Worm (Caenorhabditis elegans) whole organism, L2 larva: ENCODE data around the gene scc-1.
"Not testable (repeated sequence)": the region's sequence is repeated elsewhere in the genome, so short reads cannot be mapped to it uniquely, and the experiment has no call there.

ENCODE experiments used
- C34F6.9 ChIP-seq: fragments of 150-350 bp; optimal IDR thresholded peaks from 2 replicates; lab custom pipeline; 2014; ENCODE audit warnings: missing biosample characterization, missing genetic modification characterization
- F13H6.1 ChIP-seq: sonication (generic microtip); optimal IDR thresholded peaks from 2 replicates; lab custom pipeline; 2016; ENCODE audit warnings: missing genetic modification characterization, missing compliant biosample characterization
- aly-2 ChIP-seq: fragments of 150-350 bp; optimal IDR thresholded peaks from 2 replicates; lab custom pipeline; 2014; ENCODE audit warnings: missing biosample characterization, missing genetic modification characterization
- ama-1 ChIP-seq: fragments of 150-350 bp; optimal IDR thresholded peaks from 2 replicates; lab custom pipeline; 2018; ENCODE audit warnings: inconsistent platforms
- ceh-16 ChIP-seq: fragments of 150-350 bp; optimal IDR thresholded peaks from 2 replicates; lab custom pipeline; 2014; ENCODE audit warnings: missing biosample characterization, missing genetic modification characterization
- crh-2 ChIP-seq: sonication (generic microtip); optimal IDR thresholded peaks from 2 replicates; lab custom pipeline; 2017; ENCODE audit warnings: missing biosample characterization, missing genetic modification characterization
- dmd-4 ChIP-seq: sonication (generic microtip); optimal IDR thresholded peaks from 2 replicates; lab custom pipeline; 2017; ENCODE audit warnings: missing biosample characterization, missing genetic modification characterization
- egl-27 ChIP-seq: sonication (generic microtip); optimal IDR thresholded peaks from 3 replicates; lab custom pipeline; 2017; ENCODE audit warnings: missing biosample characterization, missing genetic modification reagents, missing genetic modification characterization
- fos-1 ChIP-seq: fragments of 150-350 bp; optimal IDR thresholded peaks from 2 replicates; lab custom pipeline; 2014; ENCODE audit warnings: missing biosample characterization, missing genetic modification characterization
- gmeb-1 ChIP-seq: fragments of 150-350 bp; optimal IDR thresholded peaks from 2 replicates; lab custom pipeline; 2014; ENCODE audit warnings: missing biosample characterization, missing genetic modification characterization
- lin-11 ChIP-seq: fragments of 150-350 bp; sonication (generic microtip); optimal IDR thresholded peaks from 2 replicates; lab custom pipeline; 2014; ENCODE audit warnings: missing biosample characterization, missing genetic modification characterization, inconsistent platforms, mixed read lengths
- lin-13 ChIP-seq: fragments of 150-350 bp; optimal IDR thresholded peaks from 2 replicates; lab custom pipeline; 2014; ENCODE audit warnings: missing biosample characterization, missing genetic modification reagents, missing genetic modification characterization
- lin-39 ChIP-seq: fragments of 150-350 bp; optimal IDR thresholded peaks from 2 replicates; lab custom pipeline; 2014; ENCODE audit warnings: missing biosample characterization, missing genetic modification reagents, missing genetic modification characterization
- lsy-2 ChIP-seq, 2 experiments: fragments of 150-350 bp in 1 of 2; sonication (generic microtip) in 1 of 2; optimal IDR thresholded peaks; 2 replicates each; lab custom pipeline; 2014 to 2017; ENCODE audit warnings: missing biosample characterization in 2 of 2, missing genetic modification characterization in 2 of 2
- mab-5 ChIP-seq: fragments of 150-350 bp; optimal IDR thresholded peaks from 2 replicates; lab custom pipeline; 2014; ENCODE audit warnings: missing biosample characterization, missing genetic modification characterization
- mbf-1 ChIP-seq: sonication (generic microtip); optimal IDR thresholded peaks from 2 replicates; lab custom pipeline; 2017; ENCODE audit warnings: missing biosample characterization, missing genetic modification characterization
- mdl-1 ChIP-seq, 2 experiments: fragments of 150-350 bp in 1 of 2; sonication (generic microtip) in 1 of 2; optimal IDR thresholded peaks; 2 replicates each; lab custom pipeline; 2017; ENCODE audit warnings: missing biosample characterization in 2 of 2, missing genetic modification characterization in 2 of 2
- nhr-10 ChIP-seq: sonication (generic microtip); optimal IDR thresholded peaks from 2 replicates; lab custom pipeline; 2017; ENCODE audit warnings: missing biosample characterization, missing genetic modification characterization
- nhr-129 ChIP-seq: fragments of 150-350 bp; optimal IDR thresholded peaks from 2 replicates; lab custom pipeline; 2014; ENCODE audit warnings: missing biosample characterization, missing genetic modification characterization
- nhr-21 ChIP-seq: fragments of 150-350 bp; optimal IDR thresholded peaks from 2 replicates; lab custom pipeline; 2014; ENCODE audit warnings: missing biosample characterization, missing genetic modification characterization
- nhr-23 ChIP-seq: fragments of 150-350 bp; optimal IDR thresholded peaks from 2 replicates; lab custom pipeline; 2014; ENCODE audit warnings: missing biosample characterization, missing genetic modification reagents, missing genetic modification characterization
- nhr-25 ChIP-seq: fragments of 150-350 bp; sonication (generic microtip); optimal IDR thresholded peaks from 3 replicates; lab custom pipeline; 2014; ENCODE audit warnings: missing biosample characterization, missing genetic modification characterization
- nhr-6 ChIP-seq: fragments of 150-350 bp; optimal IDR thresholded peaks from 2 replicates; lab custom pipeline; 2014; ENCODE audit warnings: missing biosample characterization, missing genetic modification characterization
- nhr-77 ChIP-seq: fragments of 150-350 bp; optimal IDR thresholded peaks from 2 replicates; lab custom pipeline; 2014; ENCODE audit warnings: missing biosample characterization, missing genetic modification characterization
- peb-1 ChIP-seq: fragments of 150-350 bp; optimal IDR thresholded peaks from 2 replicates; lab custom pipeline; 2014; ENCODE audit warnings: missing biosample characterization, missing genetic modification characterization
- sem-4 ChIP-seq: fragments of 150-350 bp; optimal IDR thresholded peaks from 2 replicates; lab custom pipeline; 2014; ENCODE audit warnings: missing biosample characterization, missing genetic modification reagents, missing genetic modification characterization
- skn-1 ChIP-seq: sonication (generic microtip); optimal IDR thresholded peaks from 2 replicates; lab custom pipeline; 2017; ENCODE audit warnings: missing biosample characterization, missing genetic modification characterization
- sma-3 ChIP-seq: sonication (generic microtip); optimal IDR thresholded peaks from 2 replicates; lab custom pipeline; 2016; ENCODE audit warnings: missing genetic modification reagents, missing genetic modification characterization, missing compliant biosample characterization
- sma-9 ChIP-seq, 2 experiments: fragments of 150-350 bp in 1 of 2; sonication (generic microtip) in 1 of 2; optimal IDR thresholded peaks; 2 replicates each; lab custom pipeline; 2014 to 2016; ENCODE audit warnings: missing genetic modification characterization in 2 of 2, mild to moderate bottlenecking in 1 of 2, missing biosample characterization in 1 of 2, missing compliant biosample characterization in 1 of 2, missing genetic modification reagents in 1 of 2, moderate library complexity in 1 of 2
- snpc-4 ChIP-seq: fragments of 150-350 bp; optimal IDR thresholded peaks from 2 replicates; lab custom pipeline; 2014; ENCODE audit warnings: missing biosample characterization, missing genetic modification characterization
- unc-39 ChIP-seq: fragments of 150-350 bp; optimal IDR thresholded peaks from 2 replicates; lab custom pipeline; 2014; ENCODE audit warnings: missing biosample characterization, missing genetic modification characterization
- unc-55 ChIP-seq: fragments of 150-350 bp; sonication (generic microtip); optimal IDR thresholded peaks from 3 replicates; lab custom pipeline; 2014; ENCODE audit warnings: missing biosample characterization, missing genetic modification reagents, missing genetic modification characterization
- zag-1 ChIP-seq: fragments of 150-350 bp; optimal IDR thresholded peaks from 2 replicates; lab custom pipeline; 2014; ENCODE audit warnings: missing biosample characterization, missing genetic modification characterization
- ztf-4 ChIP-seq: fragments of 150-350 bp; optimal IDR thresholded peaks from 2 replicates; lab custom pipeline; 2014; ENCODE audit warnings: missing biosample characterization, missing genetic modification characterization

scc-1 gene

DNA sequence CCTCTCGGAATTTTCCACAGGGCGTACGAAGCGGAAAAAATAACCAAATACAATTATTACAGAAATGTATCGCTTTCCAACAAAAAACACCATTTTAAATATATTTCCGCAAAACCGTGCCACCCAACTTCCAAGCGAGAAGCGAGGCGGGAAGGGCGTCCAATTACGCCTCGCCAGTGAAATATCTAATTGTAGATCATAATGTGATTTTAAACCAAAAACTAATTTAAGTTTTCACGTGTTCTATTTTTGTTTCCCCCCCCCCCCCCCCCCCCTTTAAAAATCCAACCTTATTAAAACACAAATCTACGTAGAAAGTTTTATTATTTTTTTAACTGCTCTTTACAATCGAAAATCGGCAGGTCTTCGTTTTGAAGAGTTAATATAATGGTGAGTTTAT, 9.0 kb upstream of the scc-1 start, which contains the start of gene F10G7.12:
TSS of gene F10G7.12 (plus strand) at position 301 of the 400 bp plus-strand sequence.
- TF ChIP-seq mab-5 (tag; lab: Kevin White, UChicago): no peak
- no peak for TF ChIP-seq fos-1 (tag; lab: Kevin White, UChicago)
- no peak for TF ChIP-seq unc-55
- no peak for TF ChIP-seq lsy-2 (tag; optimal IDR thresholded peaks at IDR 0.05; lab: Kevin White, UChicago)
- no peak for TF ChIP-seq ztf-4 (tag; lab: Kevin White, UChicago)
- TF ChIP-seq crh-2 (tag; lab: Kevin White, UChicago): no peak
- no peak for TF ChIP-seq egl-27 (tag; lab: Kevin White, UChicago)
- TF ChIP-seq nhr-23 (tag; lab: Kevin White, UChicago): no peak
- TF ChIP-seq aly-2: no peak
- TF ChIP-seq zag-1: no peak
- TF ChIP-seq, all 48 proteins: peak for 0

DNA sequence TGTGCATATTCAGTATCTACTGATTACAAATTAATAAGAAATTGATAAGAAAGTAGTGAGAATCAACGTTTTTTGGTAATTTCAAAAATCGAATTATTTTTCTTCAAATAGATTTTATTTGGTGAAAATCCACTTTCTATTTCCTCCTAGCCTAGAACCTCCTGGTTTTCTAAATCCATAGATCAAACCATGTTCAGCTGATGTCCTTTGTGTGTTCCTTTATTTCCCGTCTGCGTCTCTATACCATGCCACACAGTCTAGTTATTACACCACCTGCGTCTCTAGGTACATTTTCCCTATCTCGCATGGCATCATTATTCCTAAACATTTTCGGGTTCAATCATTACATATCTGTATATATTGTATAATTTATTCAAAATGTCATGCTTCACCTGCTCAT, 5.4 kb upstream of the scc-1 start, which contains the start of gene F10G7.5:
TSS of gene F10G7.5 (plus strand) at position 286 of the 400 bp plus-strand sequence.
- TF ChIP-seq sma-3: no peak
- TF ChIP-seq mbf-1 (tag; lab: Kevin White, UChicago): no peak
- no peak for TF ChIP-seq skn-1 (tag; lab: Kevin White, UChicago)
- TF ChIP-seq sma-9 (GFP tag; optimal IDR thresholded peaks at IDR 0.05; lab: Kevin White, UChicago): peak; percentile 27
- TF ChIP-seq sma-9 (tag; optimal IDR thresholded peaks at IDR 0.05; lab: Kevin White, UChicago): no peak
- TF ChIP-seq crh-2 (tag; lab: Kevin White, UChicago): peak; percentile 17
- TF ChIP-seq mdl-1 (tag; optimal IDR thresholded peaks at IDR 0.05; lab: Kevin White, UChicago): peak in 1 of 2 experiments; percentile 8
- TF ChIP-seq sem-4: no peak
- TF ChIP-seq snpc-4: no peak
- TF ChIP-seq fos-1 (tag; lab: Kevin White, UChicago): peak; percentile 49
- no peak for TF ChIP-seq lin-11 (tag; lab: Kevin White, UChicago)
- no peak for TF ChIP-seq nhr-77 (tag; lab: Kevin White, UChicago)
- TF ChIP-seq unc-55: no peak
- no peak for TF ChIP-seq dmd-4 (tag; lab: Kevin White, UChicago)
- no peak for TF ChIP-seq ceh-16 (tag; lab: Kevin White, UChicago)
- TF ChIP-seq peb-1 (tag; lab: Kevin White, UChicago): no peak
- TF ChIP-seq lsy-2 (tag; optimal IDR thresholded peaks at IDR 0.05; lab: Kevin White, UChicago): peak in 1 of 2 experiments; percentile 60
- peak; percentile 42 for TF ChIP-seq C34F6.9 (tag; lab: Kevin White, UChicago)
- no peak for TF ChIP-seq lin-39 (tag; lab: Kevin White, UChicago)
- no peak for TF ChIP-seq unc-39
- TF ChIP-seq nhr-10 (tag; lab: Kevin White, UChicago): no peak
- peak; percentile 11 for TF ChIP-seq F13H6.1 (tag; lab: Kevin White, UChicago)
- no peak for TF ChIP-seq ama-1 (lab: Kevin White, UChicago)

DNA sequence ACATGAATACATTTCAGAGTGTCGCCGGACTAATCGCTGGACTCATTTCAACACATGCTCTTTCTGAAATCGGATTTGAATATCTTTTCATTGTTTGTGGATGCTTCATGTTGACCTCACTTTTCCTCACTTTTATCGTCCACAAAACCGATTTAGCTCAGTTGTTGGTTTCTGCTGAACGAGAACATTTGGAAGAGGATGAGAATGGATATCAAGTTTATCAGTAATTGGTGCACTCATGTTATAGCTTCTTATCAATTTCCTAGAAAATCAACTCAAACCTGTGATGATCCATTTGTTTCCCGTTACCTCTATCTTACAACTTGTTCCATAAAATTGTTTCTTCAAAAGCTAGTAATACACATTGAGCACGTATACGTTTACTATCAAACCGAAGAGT, 2.5 kb upstream of the scc-1 start:
- TF ChIP-seq crh-2 (tag; lab: Kevin White, UChicago) (peak; percentile 1), nhr-129 (tag; lab: Kevin White, UChicago) (no peak), mdl-1 (tag; optimal IDR thresholded peaks at IDR 0.05; lab: Kevin White, UChicago) (no peak)

DNA sequence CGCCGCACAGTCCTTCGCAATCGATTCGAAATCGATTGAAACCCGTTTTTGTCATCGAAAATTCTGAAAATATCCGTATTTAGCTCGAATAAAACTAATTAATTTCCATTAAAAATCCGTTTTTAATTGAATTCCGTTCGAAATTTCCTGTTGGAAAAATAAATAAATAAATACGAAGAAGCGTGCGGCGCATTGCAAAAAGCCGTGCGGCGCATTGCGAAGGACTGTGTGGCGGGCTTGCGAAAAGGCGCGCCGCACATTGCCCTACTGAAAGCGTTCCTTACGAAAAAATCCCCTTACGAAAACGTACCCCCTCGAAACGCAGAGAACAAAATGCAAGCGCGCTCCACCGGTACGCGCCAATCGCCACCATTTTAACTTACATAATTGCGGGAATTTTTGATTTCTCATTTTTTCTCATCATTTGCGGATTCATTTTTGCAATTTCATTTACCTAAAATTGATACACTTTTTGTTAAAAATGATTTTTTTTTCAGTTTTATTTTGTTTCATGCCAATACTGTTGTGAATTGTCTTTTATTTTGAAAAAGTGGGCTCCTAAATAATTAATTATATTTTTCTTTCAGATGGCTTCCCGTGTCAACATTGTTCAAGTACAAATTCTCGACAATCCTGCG, 3.1 kb downstream of the scc-1 start, which contains the start of gene unc-85:
TSS of gene unc-85 (plus strand) at position 588 of the 638 bp plus-strand sequence.
- peak; percentile 22 for TF ChIP-seq sma-9 (GFP tag; optimal IDR thresholded peaks at IDR 0.05; lab: Kevin White, UChicago)
- not testable (repeated sequence) for TF ChIP-seq sma-9 (tag; optimal IDR thresholded peaks at IDR 0.05; lab: Kevin White, UChicago)
- TF ChIP-seq crh-2 (tag; lab: Kevin White, UChicago): peak; percentile 73
- peak; percentile 17 for TF ChIP-seq nhr-21 (tag; lab: Kevin White, UChicago)
- TF ChIP-seq nhr-129 (tag; lab: Kevin White, UChicago): peak; percentile 71
- TF ChIP-seq C34F6.9 (tag; lab: Kevin White, UChicago): peak; percentile 62
- peak; percentile 22 for TF ChIP-seq nhr-6 (tag; lab: Kevin White, UChicago)
- TF ChIP-seq lin-13 (GFP tag; lab: Kevin White, UChicago): peak; percentile 65
- TF ChIP-seq unc-55: peak; percentile 69
- TF ChIP-seq nhr-25 (tag; lab: Kevin White, UChicago): peak; percentile 69
- peak in 1 of 2 experiments; percentile 44 for TF ChIP-seq mdl-1 (tag; optimal IDR thresholded peaks at IDR 0.05; lab: Kevin White, UChicago)
- TF ChIP-seq F13H6.1 (tag; lab: Kevin White, UChicago): peak; percentile 80
- TF ChIP-seq sma-3: peak; percentile 78
- peak; percentile 58 for TF ChIP-seq gmeb-1
- peak; percentile 23 for TF ChIP-seq lin-11 (tag; lab: Kevin White, UChicago)
- TF ChIP-seq lsy-2 (tag; optimal IDR thresholded peaks at IDR 0.05; lab: Kevin White, UChicago): peak; percentile 66 to 89
